Fruit fly (Drosophila melanogaster): ENCODE data around the gene CG7488.

CG7488 gene

DNA sequence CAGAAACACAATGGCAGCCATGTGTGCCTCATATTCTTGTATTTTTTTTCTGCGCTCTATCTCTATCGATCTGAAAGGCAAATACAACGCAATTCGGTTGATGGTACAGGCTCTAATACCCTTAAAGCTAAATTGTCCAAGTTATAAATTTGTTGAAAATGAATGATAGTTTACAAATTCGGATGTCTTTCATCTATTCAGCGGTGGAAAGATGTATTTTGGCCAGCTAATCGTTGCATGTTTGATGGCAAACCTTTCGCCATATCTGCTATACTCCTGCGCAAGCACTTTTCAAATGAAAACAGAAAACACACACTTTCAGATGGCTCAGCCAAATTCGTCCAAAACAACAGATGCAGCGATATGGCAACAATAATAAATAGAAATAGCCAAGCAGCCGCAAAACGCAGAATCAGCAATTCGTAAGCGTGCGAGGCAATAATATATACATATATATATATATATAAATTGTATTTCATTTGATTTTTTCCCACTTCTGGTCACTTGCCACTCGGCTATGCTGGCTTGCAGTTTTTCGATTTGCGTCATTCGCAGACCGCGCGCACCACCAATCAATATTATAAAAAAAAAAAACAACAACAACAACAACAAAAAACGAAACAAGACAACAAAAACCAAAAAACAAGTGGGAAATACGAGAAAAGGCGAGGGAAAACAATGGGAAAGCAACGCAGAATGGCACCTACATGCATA lies 18.9 kb downstream of the CG7488 start (continued):
- TF ChIP-seq Atf3 (GFP tag; optimal IDR thresholded peaks at IDR 0.05) (no peak), NC2α (GFP tag; optimal IDR thresholded peaks at IDR 0.05) (no peak), dmrt99B (tag; optimal IDR thresholded peaks at IDR 0.05) (peak; percentile 27), CG10147 (GFP tag; optimal IDR thresholded peaks at IDR 0.05) (no peak), chinmo (GFP tag; IDR thresholded peaks at IDR 0.05; ENCODE audit: partially characterized antibody) (no peak), CG17359 (tag; optimal IDR thresholded peaks at IDR 0.05) (peak; percentile 21), CG11696 (GFP tag; IDR thresholded peaks at IDR 0.05) (no peak), CG33213 (GFP tag; optimal IDR thresholded peaks at IDR 0.05) (no peak), CG11695 (GFP tag; IDR thresholded peaks at IDR 0.05) (0 out of 3 replicates have a peak, but pooled peaks have one; percentile 16), CG9932 (GFP tag; IDR thresholded peaks at IDR 0.05) (peak; percentile 42), CoRest (tag; optimal IDR thresholded peaks at IDR 0.05) (peak; percentile 19), CG3281 (GFP tag; optimal IDR thresholded peaks at IDR 0.05) (no peak), CG8290 (GFP tag; optimal IDR thresholded peaks at IDR 0.05) (no peak), CG8290 (tag; optimal IDR thresholded peaks at IDR 0.05) (peak in 1 of 2 experiments; percentile 41), CG7745 (tag; optimal IDR thresholded peaks at IDR 0.05) (no peak), Sox102F (GFP tag; optimal IDR thresholded peaks at IDR 0.05) (peak; percentile 6), usp (GFP tag; optimal IDR thresholded peaks at IDR 0.05) (no peak), ash1 (GFP tag; optimal IDR thresholded peaks at IDR 0.05) (no peak), zen2 (GFP tag; IDR thresholded peaks at IDR 0.05; ENCODE audit: partially characterized antibody) (no peak), dpn (GFP tag; optimal IDR thresholded peaks at IDR 0.05) (peak in 1 of 2 experiments; percentile 1)

DNA sequence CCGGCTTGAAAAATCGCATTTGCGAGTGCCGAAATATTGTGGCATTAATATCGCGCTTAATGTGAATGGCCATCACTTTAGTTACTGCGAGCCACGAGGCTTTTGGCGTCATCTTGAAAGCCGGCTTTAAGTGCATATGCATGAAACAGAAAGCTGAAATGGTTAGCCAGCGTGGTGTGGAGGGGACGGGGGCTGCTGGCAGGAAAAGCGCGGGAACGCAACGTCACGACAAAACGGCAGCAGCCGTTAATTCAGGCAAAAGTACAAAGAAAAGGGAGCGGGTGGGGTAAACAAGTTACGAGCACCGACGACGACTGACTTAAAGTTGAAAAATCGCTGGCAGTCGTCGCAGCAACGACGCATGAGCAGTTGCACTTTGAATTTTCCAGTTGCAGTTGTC lies 20.0 kb downstream of the CG7488 start:
- peak; percentile 63 for TF ChIP-seq crol (GFP tag; IDR thresholded peaks at IDR 0.05)
- no peak for TF ChIP-seq CG9797 (GFP tag; optimal IDR thresholded peaks at IDR 0.05)
- TF ChIP-seq CG6813 (GFP tag; optimal IDR thresholded peaks at IDR 0.05), result no peak
- TF ChIP-seq Pdp1 (GFP tag; optimal IDR thresholded peaks at IDR 0.05), result peak in 1 of 2 experiments; percentile 19
- no peak for TF ChIP-seq run (tag; optimal IDR thresholded peaks at IDR 0.05)
- TF ChIP-seq gt (GFP tag; IDR thresholded peaks at IDR 0.05), result no peak
- TF ChIP-seq Dll (GFP tag; IDR thresholded peaks at IDR 0.05; ENCODE audit: partially characterized antibody), result 0 out of 4 replicates have a peak, but pooled peaks have one; percentile 20
- peak; percentile 57 for TF ChIP-seq Blimp-1 (GFP tag; optimal IDR thresholded peaks at IDR 0.05)
- 0 out of 3 replicates have a peak, but pooled peaks have one; percentile 12 for TF ChIP-seq CG2199 (GFP tag; IDR thresholded peaks at IDR 0.05)
- TF ChIP-seq Dp (GFP tag; optimal IDR thresholded peaks at IDR 0.05), result peak; percentile 5
- TF ChIP-seq pum (GFP tag; optimal IDR thresholded peaks at IDR 0.05), result no peak
- peak; percentile 20; the same call in 1 of the 3 replicates for TF ChIP-seq CG34422 (GFP tag; IDR thresholded peaks at IDR 0.05)
- peak; percentile 52 for TF ChIP-seq Deaf1 (tag; optimal IDR thresholded peaks at IDR 0.05)
- TF ChIP-seq Med (GFP tag), result peak; percentile 0
- TF ChIP-seq Ptx1 (GFP tag; IDR thresholded peaks at IDR 0.05), result no peak

DNA sequence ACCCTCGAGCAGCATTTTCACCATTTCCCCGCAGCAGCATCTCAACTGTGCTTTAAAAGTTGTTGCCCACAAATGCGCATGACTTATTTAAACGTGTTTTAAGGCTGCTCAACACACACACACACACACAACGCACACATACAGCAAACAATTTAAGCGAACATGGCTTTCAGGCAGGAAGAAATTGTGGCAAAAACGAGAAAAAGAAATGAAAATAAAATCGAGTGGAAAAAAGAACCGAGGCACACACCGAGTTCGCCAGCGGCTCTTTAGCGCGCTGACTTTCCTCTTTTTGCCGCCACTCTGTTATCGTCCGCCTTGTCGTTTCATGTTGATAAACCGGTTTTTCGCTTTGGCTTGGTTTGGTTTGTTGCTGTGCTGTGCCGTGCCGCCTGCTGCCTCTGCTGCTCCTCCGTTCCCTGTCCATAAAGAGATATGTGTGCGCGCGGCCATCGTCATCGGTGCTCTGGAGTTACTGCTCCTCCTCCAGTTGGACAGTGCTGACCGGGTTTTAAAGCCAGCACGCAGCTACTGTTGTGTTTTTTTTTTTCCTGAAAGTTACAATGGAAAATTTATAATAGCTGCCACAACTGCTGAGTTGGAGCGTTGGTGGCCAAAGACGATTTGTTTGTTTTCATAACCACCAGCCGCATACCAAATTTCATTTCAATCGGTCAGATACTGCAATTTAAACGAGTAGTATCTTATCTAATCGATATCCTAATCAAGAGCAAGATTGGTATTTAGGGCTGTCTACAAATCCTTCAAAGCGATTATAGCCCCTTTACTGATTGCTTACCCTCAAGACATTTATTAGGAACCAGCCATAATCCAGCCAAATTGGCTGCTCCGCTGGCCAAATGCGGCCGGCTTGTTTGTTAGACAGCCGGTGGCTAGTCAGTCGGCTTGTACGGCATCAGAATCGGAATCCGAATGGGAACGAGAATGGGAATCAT lies 20.7 kb downstream of the CG7488 start:
- TF ChIP-seq CG4282 (GFP tag; optimal IDR thresholded peaks at IDR 0.05), result no peak
- TF ChIP-seq D (optimal IDR thresholded peaks at IDR 0.05), result no peak
- TF ChIP-seq D (GFP tag; optimal IDR thresholded peaks at IDR 0.05), result no peak
- no peak for TF ChIP-seq CG4328 (GFP tag; optimal IDR thresholded peaks at IDR 0.05)
- TF ChIP-seq CG10565 (GFP tag; optimal IDR thresholded peaks at IDR 0.05), result no peak
- no peak for TF ChIP-seq gce (GFP tag; IDR thresholded peaks at IDR 0.05)
- TF ChIP-seq insv (GFP tag; optimal IDR thresholded peaks at IDR 0.05), result peak in 1 of 2 experiments; percentile 43
- TF ChIP-seq oc (tag; optimal IDR thresholded peaks at IDR 0.05), result no peak
- TF ChIP-seq knrl (GFP tag; IDR thresholded peaks at IDR 0.05; ENCODE audit: partially characterized antibody), result no peak
- TF ChIP-seq CG8478 (optimal IDR thresholded peaks at IDR 0.05), result no peak
- TF ChIP-seq her (GFP tag; optimal IDR thresholded peaks at IDR 0.05), result no peak
- TF ChIP-seq bsh (GFP tag; optimal IDR thresholded peaks at IDR 0.05), result peak in 1 of 2 experiments; percentile 41

Measured in whole organism, embryonic.